Worm (Caenorhabditis elegans): ENCODE results near the gene bath-37.

bath-37 gene

ce11 chrIV:12051049-12051792 lies 17.5 kb upstream of the bath-37 start, which contains the start of the genes bre-5 and spt-5:
Gene bre-5, minus strand, starts transcription at chrIV:12051215.
Gene spt-5, plus strand, starts transcription at chrIV:12051491.
- TF ChIP-seq ets-4 (tag; optimal IDR thresholded peaks at IDR 0.05) (no peak), C08G9.2 (tag; optimal IDR thresholded peaks at IDR 0.05) (no peak), sox-2 (GFP tag; IDR thresholded peaks at IDR 0.05) (no peak), ttx-3 (tag; optimal IDR thresholded peaks at IDR 0.05) (no peak), pat-9 (tag; optimal IDR thresholded peaks at IDR 0.05) (no peak), pax-1 (tag; optimal IDR thresholded peaks at IDR 0.05) (no peak), elt-4 (tag; optimal IDR thresholded peaks at IDR 0.05) (no peak), pag-3 (tag; optimal IDR thresholded peaks at IDR 0.05; ENCODE audit: borderline replicate concordance) (no peak), hlh-30 (tag; optimal IDR thresholded peaks at IDR 0.05; ENCODE audit: insufficient read depth) (no peak)

- no peak for TF ChIP-seq unc-42 (tag; optimal IDR thresholded peaks at IDR 0.05)
- TF ChIP-seq tbx-2 (tag; optimal IDR thresholded peaks at IDR 0.05), result no peak
- TF ChIP-seq pat-9 (tag; optimal IDR thresholded peaks at IDR 0.05), result no peak
- TF ChIP-seq hlh-13 (GFP tag; optimal IDR thresholded peaks at IDR 0.05), result no peak
- no peak for TF ChIP-seq Y22D7AL.16 (tag; optimal IDR thresholded peaks at IDR 0.05)
- no peak for TF ChIP-seq madf-2 (tag; optimal IDR thresholded peaks at IDR 0.05)
- TF ChIP-seq ceh-34 (tag; optimal IDR thresholded peaks at IDR 0.05), result no peak
- TF ChIP-seq hlh-8 (tag; optimal IDR thresholded peaks at IDR 0.05), result no peak
- no peak for TF ChIP-seq ztf-16 (tag; optimal IDR thresholded peaks at IDR 0.05)
- no peak for TF ChIP-seq npax-4 (tag; optimal IDR thresholded peaks at IDR 0.05)
- TF ChIP-seq che-1 (tag; optimal IDR thresholded peaks at IDR 0.05), result no peak
- TF ChIP-seq ref-2 (tag; optimal IDR thresholded peaks at IDR 0.05), result no peak
- TF ChIP-seq T23F11.4 (GFP tag; optimal IDR thresholded peaks at IDR 0.05), result no peak
- no peak for TF ChIP-seq K02D7.2 (tag; optimal IDR thresholded peaks at IDR 0.05)
Measured at ce11 chrIV:12052461-12052860, 16.2 kb upstream of the bath-37 start.

- TF ChIP-seq ceh-48 (tag; optimal IDR thresholded peaks at IDR 0.05) (no peak), fkh-10 (GFP tag; optimal IDR thresholded peaks at IDR 0.05) (no peak), dve-1 (tag; optimal IDR thresholded peaks at IDR 0.05) (no peak), unc-55 (GFP tag; optimal IDR thresholded peaks at IDR 0.05) (no peak), ceh-6 (GFP tag; optimal IDR thresholded peaks at IDR 0.05) (no peak), ceh-24 (tag; optimal IDR thresholded peaks at IDR 0.05) (no peak), nhr-11 (tag; optimal IDR thresholded peaks at IDR 0.05) (no peak), lim-6 (tag; optimal IDR thresholded peaks at IDR 0.05) (no peak), F13H6.1 (tag; optimal IDR thresholded peaks at IDR 0.05) (no peak), pha-4 (tag; optimal IDR thresholded peaks at IDR 0.05) (no peak), eyg-1 (tag; optimal IDR thresholded peaks at IDR 0.05) (no peak)
Measured at ce11 chrIV:12056603-12057002, 12.1 kb upstream of the bath-37 start, which contains the start of gene K08E4.2. Gene K08E4.2, minus strand, starts transcription at chrIV:12056656.

- no peak for TF ChIP-seq ceh-14 (tag; optimal IDR thresholded peaks at IDR 0.05)
- TF ChIP-seq unc-55 (GFP tag; optimal IDR thresholded peaks at IDR 0.05), result peak; percentile 57
Measured at ce11 chrIV:12057508-12057907, 11.2 kb upstream of the bath-37 start, which contains the start of gene K08E4.3. Gene K08E4.3, plus strand, starts transcription at chrIV:12057742.

ce11 chrIV:12061229-12061628 lies 7.5 kb upstream of the bath-37 start, which contains the start of gene K08E4.8:
Gene K08E4.8, minus strand, starts transcription at chrIV:12061329.
- TF ChIP-seq ceh-22 (tag; optimal IDR thresholded peaks at IDR 0.05), result no peak
- TF ChIP-seq ztf-16 (tag; optimal IDR thresholded peaks at IDR 0.05), result no peak
- TF ChIP-seq sox-4 (tag; optimal IDR thresholded peaks at IDR 0.05), result no peak
- TF ChIP-seq madf-2 (tag; optimal IDR thresholded peaks at IDR 0.05), result no peak
- TF ChIP-seq C08G9.2 (tag; optimal IDR thresholded peaks at IDR 0.05), result no peak
- no peak for TF ChIP-seq lim-6 (tag; optimal IDR thresholded peaks at IDR 0.05)
- no peak for TF ChIP-seq ets-4 (tag; optimal IDR thresholded peaks at IDR 0.05)
- TF ChIP-seq unc-86 (tag; optimal IDR thresholded peaks at IDR 0.05), result no peak
- TF ChIP-seq ceh-34 (tag; optimal IDR thresholded peaks at IDR 0.05), result no peak
- no peak for TF ChIP-seq dmd-4 (tag; optimal IDR thresholded peaks at IDR 0.05; ENCODE audit: borderline replicate concordance)
- TF ChIP-seq mec-3 (tag; optimal IDR thresholded peaks at IDR 0.05; ENCODE audit: borderline replicate concordance), result no peak
- TF ChIP-seq nhr-232 (tag; optimal IDR thresholded peaks at IDR 0.05), result no peak
